Worm (Caenorhabditis elegans) whole organism, L4 larva: ENCODE measurements around the gene eef-1A.2.
A peak's percentile ranks its signal among the peaks of the same experiment; 100 is the strongest.

Source experiments
- D1046.2 ChIP-seq: fragments of 200-800 bp; sonication (Bioruptor generic); IDR thresholded peaks from 2 replicates; pipeline ENCODE4 v1.3.6; 2022; ENCODE audit warnings: missing genetic modification characterization, missing compliant biosample characterization
- F37D6.2 ChIP-seq: sonication (generic microtip); optimal IDR thresholded peaks from 2 replicates; lab custom pipeline; 2016; ENCODE audit warnings: mild to moderate bottlenecking, missing genetic modification characterization, missing compliant biosample characterization
- F44E2.7 ChIP-seq: fragments of 200-800 bp; sonication (Bioruptor generic); IDR thresholded peaks from 2 replicates; pipeline ENCODE4 v2.1.2; 2022; ENCODE audit warnings: missing genetic modification characterization, missing compliant biosample characterization
- F49E8.2 ChIP-seq: sonication (generic microtip); optimal IDR thresholded peaks from 2 replicates; lab custom pipeline; 2016; ENCODE audit warnings: missing compliant biosample characterization, mild to moderate bottlenecking, missing genetic modification characterization, borderline replicate concordance
- T20F7.1 ChIP-seq: fragments of 200-800 bp; sonication (Bioruptor generic); optimal IDR thresholded peaks from 2 replicates; lab custom pipeline; 2018; ENCODE audit warnings: mild to moderate bottlenecking, missing genetic modification characterization, missing compliant biosample characterization
- Y75B8A.6 ChIP-seq: fragments of 200-800 bp; sonication (Bioruptor generic); IDR thresholded peaks from 2 replicates; pipeline ENCODE4 v1.3.6; 2022; ENCODE audit warnings: missing genetic modification reagents, missing genetic modification characterization, missing compliant biosample characterization
- ZK337.2 ChIP-seq: fragments of 200-800 bp; sonication (Bioruptor generic); IDR thresholded peaks from 2 replicates; pipeline ENCODE4 v1.3.6; 2022; ENCODE audit warnings: missing genetic modification reagents, missing genetic modification characterization, missing compliant biosample characterization
- ZK546.5 ChIP-seq, 2 experiments: sonication (generic microtip); optimal IDR thresholded peaks; 2 replicates each; lab custom pipeline; 2017; ENCODE audit warnings: missing biosample characterization in 2 of 2, missing genetic modification characterization in 2 of 2
- ceh-20 ChIP-seq: fragments of 200-800 bp; sonication (Bioruptor generic); IDR thresholded peaks from 2 replicates; pipeline ENCODE4 v1.3.6; 2022; ENCODE audit warnings: missing genetic modification reagents, missing genetic modification characterization, missing compliant biosample characterization
- ceh-28 ChIP-seq: fragments of 150-350 bp; optimal IDR thresholded peaks from 2 replicates; lab custom pipeline; 2014; ENCODE audit warnings: missing biosample characterization, missing genetic modification reagents, missing genetic modification characterization
- ceh-44 ChIP-seq: fragments of 200-800 bp; sonication (Bioruptor generic); IDR thresholded peaks from 2 replicates; pipeline ENCODE4 v1.3.6; 2022; ENCODE audit warnings: missing genetic modification reagents, missing genetic modification characterization, missing compliant biosample characterization
- ceh-62 ChIP-seq: sonication (generic microtip); optimal IDR thresholded peaks from 2 replicates; lab custom pipeline; 2017; ENCODE audit warnings: missing biosample characterization, missing genetic modification characterization
- ces-1 ChIP-seq: fragments of 150-350 bp; sonication (generic microtip); optimal IDR thresholded peaks from 4 replicates; lab custom pipeline; 2014; ENCODE audit warnings: missing biosample characterization, missing genetic modification reagents, missing genetic modification characterization
- daf-12 ChIP-seq: fragments of 150-350 bp; optimal IDR thresholded peaks from 2 replicates; lab custom pipeline; 2014; ENCODE audit warnings: missing biosample characterization, missing genetic modification reagents, missing genetic modification characterization
- daf-16 ChIP-seq, 3 experiments: sonication (generic microtip); optimal IDR thresholded peaks; 2 replicates each; lab custom pipeline; 2016 to 2017; ENCODE audit warnings: missing genetic modification characterization in 3 of 3, missing genetic modification reagents in 3 of 3, mild to moderate bottlenecking in 2 of 3, missing compliant biosample characterization in 2 of 3, missing biosample characterization in 1 of 3, moderate library complexity in 1 of 3
- daf-19 ChIP-seq: fragments of 200-800 bp; sonication (Bioruptor generic); conservative IDR thresholded peaks from 2 replicates; pipeline ENCODE4 v1.3.6; 2022; ENCODE audit warnings: missing genetic modification characterization, missing compliant biosample characterization
- dpl-1 ChIP-seq: fragments of 150-350 bp; optimal IDR thresholded peaks from 2 replicates; lab custom pipeline; 2014; ENCODE audit warnings: missing biosample characterization, missing genetic modification reagents, missing genetic modification characterization
- egl-27 ChIP-seq: sonication (generic microtip); optimal IDR thresholded peaks from 3 replicates; lab custom pipeline; 2017; ENCODE audit warnings: missing biosample characterization, missing genetic modification reagents, missing genetic modification characterization
- fkh-10 ChIP-seq: fragments of 150-350 bp; optimal IDR thresholded peaks from 2 replicates; lab custom pipeline; 2014; ENCODE audit warnings: missing biosample characterization, missing genetic modification reagents, missing genetic modification characterization
- fos-1 ChIP-seq: fragments of 150-350 bp; optimal IDR thresholded peaks from 2 replicates; lab custom pipeline; 2014; ENCODE audit warnings: missing biosample characterization, missing genetic modification characterization
- hif-1 ChIP-seq, 2 experiments: sonication (generic microtip); optimal IDR thresholded peaks; 2 replicates each; lab custom pipeline; 2016 to 2017; ENCODE audit warnings: missing compliant biosample characterization in 2 of 2, missing genetic modification characterization in 2 of 2, missing genetic modification reagents in 2 of 2, missing genotype in 2 of 2, mild to moderate bottlenecking in 1 of 2
- hlh-30 ChIP-seq: sonication (generic microtip); optimal IDR thresholded peaks from 2 replicates; lab custom pipeline; 2017; ENCODE audit warnings: antibody characterized with exemption, mild to moderate bottlenecking, missing genetic modification characterization, missing compliant biosample characterization; ENCODE audit not compliant: insufficient read depth
- hmg-1.1 ChIP-seq: fragments of 200-800 bp; sonication (Bioruptor generic); IDR thresholded peaks from 2 replicates; pipeline ENCODE4 v1.3.6; 2022; ENCODE audit warnings: missing genetic modification reagents, missing genetic modification characterization, missing compliant biosample characterization
- jun-1 ChIP-seq: fragments of 150-350 bp; optimal IDR thresholded peaks from 2 replicates; lab custom pipeline; 2014; ENCODE audit warnings: missing biosample characterization, missing genetic modification reagents, missing genetic modification characterization
- lin-15B ChIP-seq: fragments of 150-350 bp; sonication (generic microtip); optimal IDR thresholded peaks from 3 replicates; lab custom pipeline; 2014; ENCODE audit warnings: missing biosample characterization, missing genetic modification characterization
- lin-29 ChIP-seq: fragments of 200-800 bp; sonication (Bioruptor generic); IDR thresholded peaks from 2 replicates; pipeline ENCODE4 v1.3.6; 2022; ENCODE audit warnings: missing genetic modification reagents, missing genetic modification characterization, missing compliant biosample characterization
- lsy-2 ChIP-seq, 2 experiments: fragments of 150-350 bp in 1 of 2; sonication (generic microtip) in 1 of 2; optimal IDR thresholded peaks; 2 replicates each; lab custom pipeline; 2014 to 2017; ENCODE audit warnings: missing biosample characterization in 2 of 2, missing genetic modification characterization in 2 of 2
- madf-5 ChIP-seq, 2 experiments: fragments of 200-800 bp; sonication (Bioruptor generic); IDR thresholded peaks; 2 replicates each; pipeline ENCODE4 v1.3.6; 2022; ENCODE audit warnings: missing compliant biosample characterization in 2 of 2, missing genetic modification characterization in 2 of 2
- mdl-1 ChIP-seq, 2 experiments: fragments of 150-350 bp in 1 of 2; sonication (generic microtip) in 1 of 2; optimal IDR thresholded peaks; 2 replicates each; lab custom pipeline; 2014 to 2017; ENCODE audit warnings: missing biosample characterization in 2 of 2, missing genetic modification characterization in 2 of 2
- mes-2 ChIP-seq: sonication (generic microtip); optimal IDR thresholded peaks from 2 replicates; lab custom pipeline; 2016; ENCODE audit warnings: missing genotype, mild to moderate bottlenecking, missing genetic modification characterization, missing compliant biosample characterization; ENCODE audit not compliant: poor library complexity, severe bottlenecking
- nhr-10 ChIP-seq: fragments of 150-350 bp; optimal IDR thresholded peaks from 2 replicates; lab custom pipeline; 2014; ENCODE audit warnings: missing biosample characterization, missing genetic modification characterization
- nhr-11 ChIP-seq: fragments of 150-350 bp; optimal IDR thresholded peaks from 2 replicates; lab custom pipeline; 2014; ENCODE audit warnings: missing biosample characterization, missing genetic modification characterization
- nhr-41 ChIP-seq: fragments of 200-800 bp; sonication (Bioruptor generic); IDR thresholded peaks from 2 replicates; pipeline ENCODE4 v1.3.6; 2022; ENCODE audit warnings: missing genetic modification reagents, missing genetic modification characterization, missing compliant biosample characterization
- nhr-42 ChIP-seq: fragments of 200-800 bp; sonication (Bioruptor generic); IDR thresholded peaks from 2 replicates; pipeline ENCODE4 v1.3.6; 2022; ENCODE audit warnings: missing genetic modification characterization, missing compliant biosample characterization
- nhr-6 ChIP-seq: fragments of 150-350 bp; optimal IDR thresholded peaks from 2 replicates; lab custom pipeline; 2014; ENCODE audit warnings: missing biosample characterization, missing genetic modification characterization
- nhr-76 ChIP-seq: fragments of 150-350 bp; optimal IDR thresholded peaks from 2 replicates; lab custom pipeline; 2014; ENCODE audit warnings: missing biosample characterization, missing genetic modification characterization
- pqm-1 ChIP-seq: sonication (generic microtip); optimal IDR thresholded peaks from 2 replicates; lab custom pipeline; 2017; ENCODE audit warnings: missing biosample characterization, missing genetic modification characterization
- sdz-12 ChIP-seq: fragments of 200-800 bp; sonication (Bioruptor generic); optimal IDR thresholded peaks from 2 replicates; lab custom pipeline; 2018; ENCODE audit warnings: mild to moderate bottlenecking, missing genetic modification characterization, missing compliant biosample characterization
- set-16 ChIP-seq: fragments of 200-800 bp; sonication (Bioruptor generic); IDR thresholded peaks from 2 replicates; pipeline ENCODE4 v1.3.6; 2022; ENCODE audit warnings: missing genetic modification reagents, missing genetic modification characterization, missing compliant biosample characterization
- snpc-1.2 ChIP-seq: fragments of 200-800 bp; sonication (Bioruptor generic); IDR thresholded peaks from 2 replicates; pipeline ENCODE4 v1.3.6; 2022; ENCODE audit warnings: missing genetic modification reagents, missing genetic modification characterization, missing compliant biosample characterization
- spr-1 ChIP-seq: sonication (generic microtip); optimal IDR thresholded peaks from 2 replicates; lab custom pipeline; 2016; ENCODE audit warnings: mild to moderate bottlenecking, missing genetic modification characterization, missing compliant biosample characterization
- tag-97 ChIP-seq: fragments of 200-800 bp; sonication (Bioruptor generic); IDR thresholded peaks from 2 replicates; pipeline ENCODE4 v1.3.6; 2022; ENCODE audit warnings: missing genetic modification characterization, missing compliant biosample characterization
- tra-1 ChIP-seq: fragments of 200-800 bp; sonication (Bioruptor generic); IDR thresholded peaks from 2 replicates; pipeline ENCODE4 v1.3.6; 2022; ENCODE audit warnings: missing genetic modification reagents, missing genetic modification characterization, missing compliant biosample characterization
- unc-39 ChIP-seq: sonication (generic microtip); optimal IDR thresholded peaks from 2 replicates; lab custom pipeline; 2017; ENCODE audit warnings: missing biosample characterization, missing genetic modification characterization
- unc-62 ChIP-seq, 3 experiments: fragments of 150-350 bp in 1 of 3; sonication (generic microtip); optimal IDR thresholded peaks in 2 of 3; peaks in 1 of 3; 1 replicate in 1 of 3; 2 replicates in 2 of 3; lab custom pipeline; 2014 to 2017; ENCODE audit warnings: missing biosample characterization in 3 of 3, missing genetic modification characterization in 3 of 3, missing genetic modification reagents in 3 of 3, missing genotype in 1 of 3
- zip-2 ChIP-seq: fragments of 150-350 bp; optimal IDR thresholded peaks from 2 replicates; lab custom pipeline; 2014; ENCODE audit warnings: missing biosample characterization, missing genetic modification characterization
- ztf-11 ChIP-seq: fragments of 150-350 bp; optimal IDR thresholded peaks from 2 replicates; lab custom pipeline; 2014; ENCODE audit warnings: missing biosample characterization, missing genetic modification characterization

Gene eef-1A.2

ce11 chrX:7794306-7794743 lies 29.1 kb upstream of the eef-1A.2 start (continued):
- no peak for TF ChIP-seq egl-27
- TF ChIP-seq tra-1 (GFP tag; lab: Robert Waterston, UW) = no peak
- peak; percentile 47 to 81 for TF ChIP-seq daf-16 (GFP tag; optimal IDR thresholded peaks at IDR 0.05; lab: Kevin White, UChicago)
- peak; percentile 55 for TF ChIP-seq daf-16 (tag; optimal IDR thresholded peaks at IDR 0.05; lab: Kevin White, UChicago)
- no peak for TF ChIP-seq zip-2
- no peak for TF ChIP-seq nhr-76 (tag; lab: Kevin White, UChicago)
- no peak for TF ChIP-seq F44E2.7 (GFP tag; lab: Robert Waterston, UW)
- TF ChIP-seq pqm-1 (tag; lab: Kevin White, UChicago) = no peak
- TF ChIP-seq ceh-44 (GFP tag; lab: Robert Waterston, UW) = no peak
- no peak for TF ChIP-seq fos-1 (tag; lab: Kevin White, UChicago)
- TF ChIP-seq nhr-10 (tag; lab: Kevin White, UChicago) = no peak
- peak; percentile 48 for TF ChIP-seq hlh-30 (tag; lab: Kevin White, UChicago)
- peak; percentile 80 for TF ChIP-seq hmg-1.1 (GFP tag; lab: Robert Waterston, UW)
- no peak for TF ChIP-seq T20F7.1 (GFP tag; lab: Kevin White, UChicago)
- TF ChIP-seq ztf-11 (tag; lab: Kevin White, UChicago) = no peak
- no peak for TF ChIP-seq lin-15B (tag; lab: Kevin White, UChicago)
- peak in 1 of 2 experiments; percentile 64; a peak in 1 of 4 replicates for TF ChIP-seq madf-5 (GFP tag; IDR thresholded peaks at IDR 0.05; lab: Robert Waterston, UW)
- peak; percentile 46 for TF ChIP-seq mes-2
- TF ChIP-seq jun-1 = no peak
- peak; percentile 26 for TF ChIP-seq dpl-1 (GFP tag; lab: Kevin White, UChicago)
- peak in 1 of 2 experiments; percentile 47 for TF ChIP-seq lsy-2 (tag; optimal IDR thresholded peaks at IDR 0.05; lab: Kevin White, UChicago)
- TF ChIP-seq F49E8.2 (tag; lab: Kevin White, UChicago) = peak; percentile 51
- TF ChIP-seq mdl-1 (tag; optimal IDR thresholded peaks at IDR 0.05; lab: Kevin White, UChicago) = no peak
- peak; percentile 43; the same call in 1 of the 2 replicates for TF ChIP-seq nhr-42 (GFP tag; lab: Robert Waterston, UW)
- TF ChIP-seq daf-12 (tag; lab: Kevin White, UChicago) = no peak

ce11 chrX:7798248-7799020 lies 25.0 kb upstream of the eef-1A.2 start, which contains the start of gene adm-4:
TSS of gene adm-4 (minus strand) at chrX:7798298.
- no peak for TF ChIP-seq ceh-62
- no peak for TF ChIP-seq unc-39
- no peak for TF ChIP-seq ceh-28 (tag; lab: Kevin White, UChicago)
- no peak for TF ChIP-seq ZK546.5 (tag; optimal IDR thresholded peaks at IDR 0.05; lab: Kevin White, UChicago)
- no peak for TF ChIP-seq daf-19 (GFP tag; lab: Robert Waterston, UW)
- no peak for TF ChIP-seq tag-97 (GFP tag; lab: Robert Waterston, UW)
- no peak for TF ChIP-seq tra-1 (GFP tag; lab: Robert Waterston, UW)
- no peak for TF ChIP-seq lin-15B (tag; lab: Kevin White, UChicago)
- no peak for TF ChIP-seq nhr-41 (GFP tag; lab: Robert Waterston, UW)
- no peak for TF ChIP-seq Y75B8A.6 (GFP tag; lab: Robert Waterston, UW)
- TF ChIP-seq fkh-10 (GFP tag; lab: Kevin White, UChicago) = no peak
- no peak for TF ChIP-seq nhr-10 (tag; lab: Kevin White, UChicago)
- no peak for TF ChIP-seq T20F7.1 (GFP tag; lab: Kevin White, UChicago)
- TF ChIP-seq dpl-1 (GFP tag; lab: Kevin White, UChicago) = peak; percentile 15
- TF ChIP-seq mes-2 = peak; percentile 97
- no peak for TF ChIP-seq lin-29 (GFP tag; lab: Robert Waterston, UW)
- no peak for TF ChIP-seq set-16 (GFP tag; lab: Robert Waterston, UW)
- TF ChIP-seq spr-1 = no peak
- TF ChIP-seq hif-1 (tag; optimal IDR thresholded peaks at IDR 0.05; lab: Kevin White, UChicago) = peak in 1 of 2 experiments; percentile 79
- no peak for TF ChIP-seq sdz-12 (GFP tag; lab: Kevin White, UChicago)
- no peak for TF ChIP-seq ceh-20
- TF ChIP-seq nhr-6 (tag; lab: Kevin White, UChicago) = no peak
- no peak for TF ChIP-seq unc-62 (GFP tag; optimal IDR thresholded peaks at IDR 0.05 in 1 of 2; lab: Kevin White, UChicago)
- TF ChIP-seq unc-62 (tag; optimal IDR thresholded peaks at IDR 0.05; lab: Kevin White, UChicago) = no peak
- no peak for TF ChIP-seq snpc-1.2
- TF ChIP-seq ZK337.2 (GFP tag; lab: Robert Waterston, UW) = no peak
- TF ChIP-seq nhr-76 (tag; lab: Kevin White, UChicago) = no peak
- TF ChIP-seq ces-1 (GFP tag; lab: Kevin White, UChicago) = no peak
- no peak for TF ChIP-seq D1046.2 (GFP tag; lab: Robert Waterston, UW)
- no peak for TF ChIP-seq F37D6.2 (tag; lab: Kevin White, UChicago)
- no peak for TF ChIP-seq nhr-11
